Fruit fly (Drosophila melanogaster) whole organism, embryonic: ENCODE measurements around the gene CG12723.
A peak's percentile ranks its signal among the peaks of the same experiment; 100 is the strongest.

Experiments used
- ATbp ChIP-seq: fragments of 200-800 bp; sonication (Bioruptor generic); optimal IDR thresholded peaks from 2 replicates; lab custom pipeline; 2017; ENCODE audit warnings: missing biosample characterization, mild to moderate bottlenecking, missing genetic modification characterization, missing genetic modification reagents
- B-H2 ChIP-seq: fragments of 200-800 bp; sonication (Bioruptor generic); optimal IDR thresholded peaks from 2 replicates; lab custom pipeline; 2018; ENCODE audit warnings: missing biosample characterization, mild to moderate bottlenecking, missing genetic modification characterization
- Bteb2 ChIP-seq: fragments of 200-800 bp; sonication (Bioruptor generic); optimal IDR thresholded peaks from 2 replicates; lab custom pipeline; 2016; ENCODE audit warnings: missing biosample characterization, missing genetic modification characterization
- C15 ChIP-seq: fragments of 200-800 bp; sonication (Bioruptor generic); IDR thresholded peaks from 3 replicates; pipeline ENCODE4 v1.3.6; 2022; ENCODE audit warnings: missing biosample characterization, missing genetic modification characterization
- CG11247 ChIP-seq: fragments of 200-800 bp; sonication (Bioruptor generic); IDR thresholded peaks from 2 replicates; pipeline ENCODE4 v1.3.6; 2022; ENCODE audit warnings: missing biosample characterization, missing genetic modification characterization
- CG12744 ChIP-seq: fragments of 200-800 bp; sonication (Bioruptor generic); optimal IDR thresholded peaks from 2 replicates; lab custom pipeline; 2016; ENCODE audit warnings: missing biosample characterization, missing genetic modification characterization
- CG13287 ChIP-seq: fragments of 200-800 bp; sonication (Bioruptor generic); IDR thresholded peaks from 2 replicates; pipeline ENCODE4 v1.3.6; 2022; ENCODE audit warnings: missing biosample characterization, missing genetic modification characterization; ENCODE audit not compliant: partially characterized antibody
- CG13894 ChIP-seq: fragments of 200-800 bp; sonication (Bioruptor generic); optimal IDR thresholded peaks from 3 replicates; lab custom pipeline; 2018; ENCODE audit warnings: missing biosample characterization, mild to moderate bottlenecking, missing genetic modification characterization, moderate library complexity
- CG1602 ChIP-seq: fragments of 200-800 bp; sonication (Bioruptor generic); optimal IDR thresholded peaks from 3 replicates; lab custom pipeline; 2016; ENCODE audit warnings: missing biosample characterization, missing genetic modification characterization
- CG17328 ChIP-seq: fragments of 200-800 bp; sonication (Bioruptor generic); IDR thresholded peaks from 2 replicates; pipeline ENCODE4 v1.3.6; 2022; ENCODE audit warnings: missing biosample characterization, missing genetic modification characterization
- CG17385 ChIP-seq: fragments of 200-800 bp; sonication (Bioruptor generic); optimal IDR thresholded peaks from 3 replicates; lab custom pipeline; 2018; ENCODE audit warnings: missing biosample characterization, mild to moderate bottlenecking, missing genetic modification characterization
- CG17612 ChIP-seq: fragments of 200-800 bp; sonication (Bioruptor generic); IDR thresholded peaks from 2 replicates; pipeline ENCODE4 v1.3.6; 2022; ENCODE audit warnings: missing biosample characterization, missing genetic modification characterization
- CG2202 ChIP-seq: fragments of 200-800 bp; sonication (Bioruptor generic); optimal IDR thresholded peaks from 2 replicates; lab custom pipeline; 2018; ENCODE audit warnings: missing biosample characterization, mild to moderate bottlenecking, missing genetic modification characterization
- CG33557 ChIP-seq: fragments of 200-800 bp; sonication (Bioruptor generic); optimal IDR thresholded peaks from 2 replicates; lab custom pipeline; 2019; ENCODE audit warnings: missing biosample characterization, mild to moderate bottlenecking, missing genetic modification characterization, moderate library complexity
- CG4360 ChIP-seq: fragments of 200-800 bp; sonication (Bioruptor generic); IDR thresholded peaks from 2 replicates; pipeline ENCODE4 v1.3.6; 2022; ENCODE audit warnings: missing biosample characterization, missing genetic modification characterization
- CG4424 ChIP-seq: fragments of 200-800 bp; sonication (Bioruptor generic); optimal IDR thresholded peaks from 3 replicates; lab custom pipeline; 2016; ENCODE audit warnings: missing biosample characterization, missing genetic modification characterization
- CG6765 ChIP-seq: fragments of 200-800 bp; sonication (Bioruptor generic); optimal IDR thresholded peaks from 3 replicates; lab custom pipeline; 2017; ENCODE audit warnings: missing biosample characterization, mild to moderate bottlenecking, missing genetic modification characterization
- CG6791 ChIP-seq: fragments of 200-800 bp; sonication (Bioruptor generic); IDR thresholded peaks from 3 replicates; pipeline ENCODE4 v1.3.6; 2022; ENCODE audit warnings: missing biosample characterization, missing genetic modification characterization; ENCODE audit not compliant: partially characterized antibody
- CG6854 ChIP-seq: fragments of 200-800 bp; sonication (Bioruptor generic); optimal IDR thresholded peaks from 3 replicates; lab custom pipeline; 2017; ENCODE audit warnings: missing biosample characterization, mild to moderate bottlenecking, missing genetic modification characterization
- CG7372 ChIP-seq: fragments of 200-800 bp; sonication (Bioruptor generic); IDR thresholded peaks from 2 replicates; pipeline ENCODE4 v1.3.6; 2022; ENCODE audit warnings: missing biosample characterization, missing genetic modification characterization
- Chrac-16 ChIP-seq: fragments of 200-800 bp; sonication (Bioruptor generic); optimal IDR thresholded peaks from 3 replicates; lab custom pipeline; 2016; ENCODE audit warnings: missing biosample characterization, missing genetic modification characterization
- Deaf1 ChIP-seq: fragments of 200-800 bp; optimal IDR thresholded peaks from 3 replicates; lab custom pipeline; 2019; ENCODE audit warnings: missing biosample characterization, mild to moderate bottlenecking, missing genetic modification characterization, moderate library complexity
- Dip2 ChIP-seq: fragments of 200-800 bp; sonication (Bioruptor generic); IDR thresholded peaks from 2 replicates; pipeline ENCODE4 v1.3.6; 2022; ENCODE audit warnings: missing biosample characterization, missing genetic modification characterization
- Dll ChIP-seq: fragments of 200-800 bp; sonication (Bioruptor generic); IDR thresholded peaks from 4 replicates; pipeline ENCODE4 v1.3.6; 2022; ENCODE audit warnings: missing biosample characterization, missing genetic modification characterization; ENCODE audit not compliant: partially characterized antibody
- Dp ChIP-seq: fragments of 200-800 bp; sonication (Bioruptor generic); optimal IDR thresholded peaks from 2 replicates; lab custom pipeline; 2018; ENCODE audit warnings: missing biosample characterization, mild to moderate bottlenecking, missing genetic modification characterization, moderate library complexity
- Jarid2 ChIP-seq: fragments of 200-800 bp; sonication (Bioruptor generic); optimal IDR thresholded peaks from 3 replicates; lab custom pipeline; 2017; ENCODE audit warnings: mild to moderate bottlenecking, missing biosample characterization, missing genetic modification reagents, missing genetic modification characterization
- Lpt ChIP-seq: fragments of >200 bp; optimal IDR thresholded peaks from 2 replicates; lab custom pipeline; 2018; ENCODE audit warnings: missing biosample characterization, missing genetic modification characterization
- Nf-YC ChIP-seq: fragments of 200-800 bp; optimal IDR thresholded peaks from 3 replicates; lab custom pipeline; 2019; ENCODE audit warnings: missing biosample characterization, mild to moderate bottlenecking, missing genetic modification characterization, moderate library complexity
- Opbp ChIP-seq: fragments of 200-800 bp; sonication (Bioruptor generic); IDR thresholded peaks from 3 replicates; pipeline ENCODE4 v1.3.6; 2022; ENCODE audit warnings: missing biosample characterization, missing genetic modification characterization; ENCODE audit not compliant: partially characterized antibody
- Rfx ChIP-seq: fragments of 200-800 bp; sonication (Bioruptor generic); IDR thresholded peaks from 2 replicates; pipeline ENCODE4 v1.3.6; 2022; ENCODE audit warnings: missing biosample characterization, missing genetic modification characterization
- Scr ChIP-seq: fragments of 200-800 bp; sonication (Bioruptor generic); IDR thresholded peaks from 2 replicates; pipeline ENCODE4 v1.3.6; 2022; ENCODE audit warnings: missing biosample characterization, missing genetic modification characterization; ENCODE audit not compliant: partially characterized antibody
- ab ChIP-seq: fragments of 200-800 bp; sonication (Bioruptor generic); optimal IDR thresholded peaks from 2 replicates; lab custom pipeline; 2016; ENCODE audit warnings: missing biosample characterization, missing genetic modification characterization
- gcm ChIP-seq: fragments of 200-800 bp; sonication (Bioruptor generic); optimal IDR thresholded peaks from 2 replicates; lab custom pipeline; 2019; ENCODE audit warnings: missing biosample characterization, mild to moderate bottlenecking, missing genetic modification characterization, moderate library complexity
- gt ChIP-seq: fragments of 200-800 bp; sonication (Bioruptor generic); IDR thresholded peaks from 2 replicates; pipeline ENCODE4 v1.3.6; 2022; ENCODE audit warnings: missing biosample characterization, missing genetic modification characterization
- kah ChIP-seq: fragments of 200-800 bp; sonication (Bioruptor generic); optimal IDR thresholded peaks from 2 replicates; lab custom pipeline; 2018; ENCODE audit warnings: missing biosample characterization, mild to moderate bottlenecking, missing genetic modification characterization
- klu ChIP-seq: fragments of 200-800 bp; sonication (Bioruptor generic); IDR thresholded peaks from 2 replicates; pipeline ENCODE4 v1.3.6; 2022; ENCODE audit warnings: missing biosample characterization, missing genetic modification characterization
- mld ChIP-seq: fragments of 200-800 bp; sonication (Bioruptor generic); IDR thresholded peaks from 3 replicates; pipeline ENCODE4 v1.3.6; 2022; ENCODE audit warnings: missing biosample characterization, missing genetic modification characterization; ENCODE audit not compliant: partially characterized antibody
- nau ChIP-seq: fragments of 200-800 bp; sonication (Bioruptor generic); optimal IDR thresholded peaks from 3 replicates; lab custom pipeline; 2017; ENCODE audit warnings: missing biosample characterization, mild to moderate bottlenecking, missing genetic modification characterization, missing genetic modification reagents
- onecut ChIP-seq: fragments of 200-800 bp; sonication (Bioruptor generic); IDR thresholded peaks from 2 replicates; pipeline ENCODE4 v1.3.6; 2022; ENCODE audit warnings: missing biosample characterization, missing genetic modification characterization
- p53 ChIP-seq: fragments of 200-800 bp; sonication (Bioruptor generic); optimal IDR thresholded peaks from 2 replicates; lab custom pipeline; 2016; ENCODE audit warnings: missing biosample characterization, missing genetic modification characterization
- rib ChIP-seq: fragments of 200-800 bp; sonication (Bioruptor generic); IDR thresholded peaks from 2 replicates; pipeline ENCODE4 v1.3.6; 2022; ENCODE audit warnings: missing biosample characterization, missing genetic modification characterization
- sd ChIP-seq: fragments of 200-800 bp; sonication (Bioruptor generic); optimal IDR thresholded peaks from 3 replicates; lab custom pipeline; 2018; ENCODE audit warnings: missing biosample characterization, mild to moderate bottlenecking, missing genetic modification characterization, moderate library complexity
- slbo ChIP-seq: fragments of 200-800 bp; sonication (Bioruptor generic); IDR thresholded peaks from 2 replicates; pipeline ENCODE4 v1.3.6; 2022; ENCODE audit warnings: missing biosample characterization, missing genetic modification characterization
- tap ChIP-seq: fragments of 200-800 bp; optimal IDR thresholded peaks from 3 replicates; lab custom pipeline; 2019; ENCODE audit warnings: missing biosample characterization, mild to moderate bottlenecking, missing genetic modification characterization, moderate library complexity
- tup ChIP-seq: fragments of 200-800 bp; sonication (Bioruptor generic); optimal IDR thresholded peaks from 2 replicates; lab custom pipeline; 2016; ENCODE audit warnings: missing biosample characterization, mild to moderate bottlenecking, missing genetic modification characterization, moderate library complexity
- unpg ChIP-seq: fragments of 200-800 bp; sonication (Bioruptor generic); optimal IDR thresholded peaks from 3 replicates; lab custom pipeline; 2018; ENCODE audit warnings: missing biosample characterization, mild to moderate bottlenecking, missing genetic modification characterization, moderate library complexity
- vnd ChIP-seq: fragments of 200-800 bp; sonication (Bioruptor generic); IDR thresholded peaks from 3 replicates; pipeline ENCODE4 v1.3.6; 2022; ENCODE audit warnings: missing biosample characterization, missing genetic modification characterization; ENCODE audit not compliant: partially characterized antibody
- wek ChIP-seq: fragments of 200-800 bp; sonication (Bioruptor generic); optimal IDR thresholded peaks from 3 replicates; lab custom pipeline; 2018; ENCODE audit warnings: missing biosample characterization, mild to moderate bottlenecking, missing genetic modification characterization, moderate library complexity

The CG12723 gene

dm6 chrX:13232406-13233195 is 40.9 kb upstream of the CG12723 start (continued):
- TF ChIP-seq CG4360 (GFP tag; lab: Robert Waterston, UW): 0 out of 2 replicates have a peak, but pooled peaks have one; percentile 8
- TF ChIP-seq Opbp (GFP tag; lab: Robert Waterston, UW): no peak
- TF ChIP-seq CG1602: peak; percentile 59
- no peak for TF ChIP-seq Dp (GFP tag; lab: Kevin White, UChicago)
- TF ChIP-seq CG13287 (GFP tag; lab: Robert Waterston, UW): no peak
- peak; percentile 37 for TF ChIP-seq nau (GFP tag; lab: Kevin White, UChicago)
- TF ChIP-seq CG6765 (GFP tag; lab: Kevin White, UChicago): no peak
- no peak for TF ChIP-seq Dll (GFP tag; lab: Robert Waterston, UW)
- peak; percentile 80 for TF ChIP-seq CG17328 (GFP tag; lab: Robert Waterston, UW)
- peak; percentile 77 for TF ChIP-seq onecut (GFP tag; lab: Robert Waterston, UW)
- TF ChIP-seq C15 (GFP tag; lab: Robert Waterston, UW): 0 out of 3 replicates have a peak, but pooled peaks have one; percentile 47
- TF ChIP-seq CG13894 (tag; lab: Kevin White, UChicago): peak; percentile 22
- no peak for TF ChIP-seq Bteb2 (GFP tag; lab: Kevin White, UChicago)
- TF ChIP-seq wek: peak; percentile 42
- peak; percentile 80 for TF ChIP-seq ATbp (GFP tag; lab: Kevin White, UChicago)
- TF ChIP-seq mld (GFP tag; lab: Robert Waterston, UW): no peak
- peak; percentile 25 for TF ChIP-seq Nf-YC (tag; lab: Kevin White, UChicago)
- TF ChIP-seq CG11247 (GFP tag; lab: Robert Waterston, UW): peak; percentile 71
- no peak for TF ChIP-seq CG6791 (GFP tag; lab: Robert Waterston, UW)
- TF ChIP-seq Scr (GFP tag; lab: Robert Waterston, UW): no peak
- TF ChIP-seq Deaf1 (tag; lab: Kevin White, UChicago): peak; percentile 39
- peak; percentile 42; the same call in 1 of the 2 replicates for TF ChIP-seq klu
- no peak for TF ChIP-seq vnd (GFP tag; lab: Robert Waterston, UW)
- TF ChIP-seq gcm: peak; percentile 53
- peak; percentile 56 for TF ChIP-seq CG17612 (GFP tag; lab: Robert Waterston, UW)
- no peak for TF ChIP-seq rib (GFP tag; lab: Robert Waterston, UW)
- no peak for TF ChIP-seq B-H2 (GFP tag; lab: Kevin White, UChicago)
- peak; percentile 27 for TF ChIP-seq kah (GFP tag; lab: Kevin White, UChicago)
- peak; percentile 74 for TF ChIP-seq CG7372
- peak; percentile 78 for TF ChIP-seq tap (tag; lab: Kevin White, UChicago)
- peak; percentile 60 for TF ChIP-seq CG17385 (GFP tag; lab: Kevin White, UChicago)
- TF ChIP-seq CG33557 (GFP tag; lab: Kevin White, UChicago): no peak
- no peak for TF ChIP-seq Dip2 (GFP tag; lab: Robert Waterston, UW)
- TF ChIP-seq Jarid2 (GFP tag; lab: Kevin White, UChicago): peak; percentile 17
- TF ChIP-seq p53 (GFP tag; lab: Kevin White, UChicago): peak; percentile 42
- TF ChIP-seq ab: peak; percentile 66
- peak; percentile 76 for TF ChIP-seq unpg (GFP tag; lab: Kevin White, UChicago)
- TF ChIP-seq CG4424 (GFP tag; lab: Kevin White, UChicago): peak; percentile 80
- peak; percentile 19 for TF ChIP-seq CG6854 (GFP tag; lab: Kevin White, UChicago)
- TF ChIP-seq Chrac-16: peak; percentile 68
- TF ChIP-seq gt (GFP tag; lab: Robert Waterston, UW): peak; percentile 47; the same call in 1 of the 2 replicates
- no peak for TF ChIP-seq CG12744 (GFP tag; lab: Kevin White, UChicago)
- TF ChIP-seq sd (tag; lab: Kevin White, UChicago): peak; percentile 13
- peak; percentile 78 for TF ChIP-seq slbo (GFP tag; lab: Robert Waterston, UW)
- peak; percentile 63 for TF ChIP-seq tup (GFP tag; lab: Kevin White, UChicago)
- TF ChIP-seq CG2202: peak; percentile 38
- TF ChIP-seq Lpt (GFP tag; lab: Kevin White, UChicago): no peak
- peak; percentile 79 for TF ChIP-seq Rfx (GFP tag; lab: Robert Waterston, UW)
